Fruit fly (Drosophila melanogaster) whole organism, prepupa: ENCODE measurements around the gene Mcm5.

Experiments used
- Blimp-1 ChIP-seq: fragments of 200-800 bp; sonication (Bioruptor generic); optimal IDR thresholded peaks from 3 replicates; lab custom pipeline; 2017; ENCODE audit warnings: missing biosample characterization, missing genetic modification characterization, mild to moderate bottlenecking, moderate library complexity, missing genetic modification reagents
- CG10631 ChIP-seq: fragments of 200-800 bp; sonication (Bioruptor generic); optimal IDR thresholded peaks from 2 replicates; lab custom pipeline; 2016; ENCODE audit warnings: missing biosample characterization, missing genetic modification characterization
- CG10669 ChIP-seq: fragments of 200-800 bp; sonication (Bioruptor generic); optimal IDR thresholded peaks from 3 replicates; lab custom pipeline; 2018; ENCODE audit warnings: missing biosample characterization, mild to moderate bottlenecking, missing genetic modification characterization, moderate library complexity
- CG11762 ChIP-seq: fragments of 200-800 bp; sonication (Bioruptor generic); optimal IDR thresholded peaks from 3 replicates; lab custom pipeline; 2016; ENCODE audit warnings: missing biosample characterization, missing genetic modification characterization; ENCODE audit not compliant: insufficient read depth
- CG11902 ChIP-seq: fragments of 200-800 bp; sonication (Bioruptor generic); optimal IDR thresholded peaks from 3 replicates; lab custom pipeline; 2016; ENCODE audit warnings: missing biosample characterization, missing genetic modification characterization
- CG15336 ChIP-seq: fragments of 200-800 bp; sonication (Bioruptor generic); IDR thresholded peaks from 2 replicates; pipeline ENCODE4 v1.3.6; 2022; ENCODE audit warnings: missing biosample characterization, missing genetic modification characterization
- CG1621 ChIP-seq: fragments of 200-800 bp; sonication (Bioruptor generic); optimal IDR thresholded peaks from 3 replicates; lab custom pipeline; 2018; ENCODE audit warnings: missing biosample characterization, mild to moderate bottlenecking, missing genetic modification characterization
- CG16779 ChIP-seq: fragments of 200-800 bp; sonication (Bioruptor generic); optimal IDR thresholded peaks from 3 replicates; lab custom pipeline; 2017; ENCODE audit warnings: missing biosample characterization, mild to moderate bottlenecking, missing genetic modification characterization
- CG31627 ChIP-seq: fragments of 200-800 bp; sonication (Bioruptor generic); optimal IDR thresholded peaks from 3 replicates; lab custom pipeline; 2016; ENCODE audit warnings: missing biosample characterization, missing genetic modification characterization
- CG3919 ChIP-seq: fragments of 200-800 bp; sonication (Bioruptor generic); optimal IDR thresholded peaks from 3 replicates; lab custom pipeline; 2016; ENCODE audit warnings: missing biosample characterization, missing genetic modification characterization
- CG4318 ChIP-seq: fragments of 200-800 bp; sonication (Bioruptor generic); optimal IDR thresholded peaks from 3 replicates; lab custom pipeline; 2017; ENCODE audit warnings: missing biosample characterization, mild to moderate bottlenecking, missing genetic modification characterization
- CG6276 ChIP-seq: fragments of 200-800 bp; sonication (Bioruptor generic); optimal IDR thresholded peaks from 2 replicates; lab custom pipeline; 2017; ENCODE audit warnings: missing biosample characterization, mild to moderate bottlenecking, missing genetic modification characterization
- CG6792 ChIP-seq: fragments of 200-800 bp; sonication (Bioruptor generic); optimal IDR thresholded peaks from 3 replicates; lab custom pipeline; 2016; ENCODE audit warnings: missing biosample characterization, missing genetic modification characterization
- CG6854 ChIP-seq: fragments of 200-800 bp; sonication (Bioruptor generic); optimal IDR thresholded peaks from 2 replicates; lab custom pipeline; 2017; ENCODE audit warnings: missing biosample characterization, mild to moderate bottlenecking, missing genetic modification characterization
- CG8119 ChIP-seq: fragments of 200-800 bp; sonication (Bioruptor generic); IDR thresholded peaks from 3 replicates; pipeline ENCODE4 v1.3.6; 2022; ENCODE audit warnings: missing biosample characterization, missing genetic modification characterization
- CG8632 ChIP-seq: fragments of 200-800 bp; sonication (Bioruptor generic); optimal IDR thresholded peaks from 3 replicates; lab custom pipeline; 2016; ENCODE audit warnings: missing biosample characterization, missing genetic modification characterization
- Eip78C ChIP-seq: fragments of 200-800 bp; sonication (Bioruptor generic); peaks from one replicate; lab custom pipeline; 2016; ENCODE audit warnings: missing biosample characterization, missing genetic modification characterization
- Eip93F ChIP-seq: fragments of 200-800 bp; sonication (Bioruptor generic); optimal IDR thresholded peaks from 2 replicates; lab custom pipeline; 2016; ENCODE audit warnings: missing biosample characterization, mild to moderate bottlenecking, missing genetic modification characterization
- Ets21C ChIP-seq: fragments of 200-800 bp; sonication (Bioruptor generic); optimal IDR thresholded peaks from 3 replicates; lab custom pipeline; 2016; ENCODE audit warnings: missing biosample characterization, missing genetic modification characterization
- Gug ChIP-seq: fragments of 200-800 bp; sonication (Bioruptor generic); IDR thresholded peaks from 2 replicates; pipeline ENCODE4 v1.3.6; 2022; ENCODE audit warnings: missing biosample characterization, missing genetic modification characterization
- Hr38 ChIP-seq: sonication (Bioruptor generic); optimal IDR thresholded peaks from 2 replicates; lab custom pipeline; 2016; ENCODE audit warnings: missing biosample characterization, missing genetic modification characterization
- Hr39 ChIP-seq: fragments of 200-800 bp; sonication (Bioruptor generic); optimal IDR thresholded peaks from 2 replicates; lab custom pipeline; 2016; ENCODE audit warnings: missing biosample characterization, missing genetic modification characterization
- Lpt ChIP-seq: fragments of 200-800 bp; sonication (Bioruptor generic); optimal IDR thresholded peaks from 3 replicates; lab custom pipeline; 2016; ENCODE audit warnings: missing biosample characterization, missing genetic modification characterization
- OdsH ChIP-seq: fragments of 200-800 bp; sonication (Bioruptor generic); optimal IDR thresholded peaks from 3 replicates; lab custom pipeline; 2016; ENCODE audit warnings: missing biosample characterization, missing genetic modification characterization
- Sox14 ChIP-seq: fragments of 200-800 bp; sonication (Bioruptor generic); optimal IDR thresholded peaks from 3 replicates; lab custom pipeline; 2016; ENCODE audit warnings: missing biosample characterization, missing genetic modification characterization
- Sox15 ChIP-seq: fragments of 200-800 bp; sonication (Bioruptor generic); optimal IDR thresholded peaks from 3 replicates; lab custom pipeline; 2016; ENCODE audit warnings: missing biosample characterization, missing genetic modification characterization
- achi ChIP-seq: fragments of 200-800 bp; sonication (Bioruptor generic); optimal IDR thresholded peaks from 3 replicates; lab custom pipeline; 2016; ENCODE audit warnings: missing biosample characterization, missing genetic modification characterization
- acj6 ChIP-seq: fragments of 200-800 bp; sonication (Bioruptor generic); optimal IDR thresholded peaks from 3 replicates; lab custom pipeline; 2016; ENCODE audit warnings: missing biosample characterization, missing genetic modification characterization
- cyc ChIP-seq: fragments of 200-800 bp; sonication (Bioruptor generic); optimal IDR thresholded peaks from 3 replicates; lab custom pipeline; 2016; ENCODE audit warnings: missing biosample characterization, missing genetic modification characterization
- dac ChIP-seq: fragments of 200-800 bp; sonication (Bioruptor generic); optimal IDR thresholded peaks from 2 replicates; lab custom pipeline; 2017; ENCODE audit warnings: missing biosample characterization, mild to moderate bottlenecking, missing genetic modification characterization
- dsx ChIP-seq: fragments of 200-800 bp; optimal IDR thresholded peaks from 3 replicates; lab custom pipeline; 2019; ENCODE audit warnings: missing biosample characterization, mild to moderate bottlenecking, missing genetic modification characterization, moderate library complexity; ENCODE audit not compliant: poor library complexity, severe bottlenecking
- eg ChIP-seq: fragments of 200-800 bp; sonication (Bioruptor generic); IDR thresholded peaks from 3 replicates; pipeline ENCODE4 v1.3.6; 2022; ENCODE audit warnings: missing biosample characterization, missing genetic modification characterization
- esn ChIP-seq: fragments of 200-800 bp; sonication (Bioruptor generic); optimal IDR thresholded peaks from 2 replicates; lab custom pipeline; 2016; ENCODE audit warnings: missing biosample characterization, mild to moderate bottlenecking, missing genetic modification characterization, moderate library complexity
- fd59A ChIP-seq: fragments of 200-800 bp; sonication (Bioruptor generic); optimal IDR thresholded peaks from 2 replicates; lab custom pipeline; 2017; ENCODE audit warnings: missing biosample characterization, mild to moderate bottlenecking, missing genetic modification characterization, missing genetic modification reagents
- fd85E ChIP-seq: fragments of 200-800 bp; sonication (Bioruptor generic); optimal IDR thresholded peaks from 3 replicates; lab custom pipeline; 2016; ENCODE audit warnings: missing biosample characterization, missing genetic modification characterization
- fkh ChIP-seq: fragments of 200-800 bp; sonication (Bioruptor generic); optimal IDR thresholded peaks from 3 replicates; lab custom pipeline; 2017; ENCODE audit warnings: missing biosample characterization, mild to moderate bottlenecking, missing genetic modification characterization, moderate library complexity
- lz ChIP-seq: fragments of 200-800 bp; sonication (Bioruptor generic); optimal IDR thresholded peaks from 3 replicates; lab custom pipeline; 2016; ENCODE audit warnings: missing biosample characterization, missing genetic modification characterization
- net ChIP-seq: fragments of 200-800 bp; sonication (Bioruptor generic); optimal IDR thresholded peaks from 3 replicates; lab custom pipeline; 2016; ENCODE audit warnings: missing biosample characterization, missing genetic modification characterization
- pdm3 ChIP-seq: fragments of 200-800 bp; sonication (Bioruptor generic); optimal IDR thresholded peaks from 3 replicates; lab custom pipeline; 2016; ENCODE audit warnings: missing biosample characterization, missing genetic modification characterization
- salr ChIP-seq, 2 experiments: fragments of 200-800 bp; sonication (Bioruptor generic); optimal IDR thresholded peaks; 3 replicates each; lab custom pipeline; 2016 to 2018; ENCODE audit warnings: missing biosample characterization in 2 of 2, missing genetic modification characterization in 2 of 2, mild to moderate bottlenecking in 1 of 2
- spab ChIP-seq: fragments of 200-800 bp; sonication (Bioruptor generic); optimal IDR thresholded peaks from 2 replicates; lab custom pipeline; 2017; ENCODE audit warnings: missing biosample characterization, mild to moderate bottlenecking, missing genetic modification characterization, missing genetic modification reagents
- ss ChIP-seq, 2 experiments: fragments of 200-800 bp; sonication (Bioruptor generic); optimal IDR thresholded peaks; 2 replicates in 1 of 2; 3 replicates in 1 of 2; lab custom pipeline; 2017 to 2018; ENCODE audit warnings: mild to moderate bottlenecking in 2 of 2, missing biosample characterization in 2 of 2, missing genetic modification characterization in 2 of 2, moderate library complexity in 1 of 2
- vri ChIP-seq: fragments of 200-800 bp; sonication (Bioruptor generic); optimal IDR thresholded peaks from 3 replicates; lab custom pipeline; 2016; ENCODE audit warnings: missing biosample characterization, mild to moderate bottlenecking, missing genetic modification characterization

Gene Mcm5

dm6 chr3R:10778151-10778550 is 10.2 kb upstream of the Mcm5 start:
- TF ChIP-seq Hr39 (GFP tag; lab: Kevin White, UChicago) (no peak), spab (GFP tag; lab: Kevin White, UChicago) (no peak), CG16779 (no peak), CG6276 (GFP tag; lab: Kevin White, UChicago) (no peak), CG15336 (GFP tag; lab: Robert Waterston, UW) (no peak), eg (GFP tag; lab: Robert Waterston, UW) (no peak)

- TF ChIP-seq vri (GFP tag; lab: Kevin White, UChicago) = no peak
- no peak for TF ChIP-seq salr (GFP tag; optimal IDR thresholded peaks at IDR 0.05; lab: Kevin White, UChicago)
- TF ChIP-seq fd59A (GFP tag; lab: Kevin White, UChicago) = no peak
- no peak for TF ChIP-seq CG6792 (GFP tag; lab: Kevin White, UChicago)
- no peak for TF ChIP-seq Lpt (GFP tag; lab: Kevin White, UChicago)
- TF ChIP-seq eg (GFP tag; lab: Robert Waterston, UW) = no peak
- no peak for TF ChIP-seq Gug (GFP tag; lab: Robert Waterston, UW)
- TF ChIP-seq CG8119 (GFP tag; lab: Robert Waterston, UW) = no peak
- TF ChIP-seq Eip93F = no peak
- TF ChIP-seq acj6 = no peak
- TF ChIP-seq, all 60 proteins: peak for 0
Measured at dm6 chr3R:10779269-10779668, 9.1 kb upstream of the Mcm5 start, which contains the start of gene Desi. TSS of gene Desi (plus strand) at chr3R:10779569.

dm6 chr3R:10780161-10780560 is 8.2 kb upstream of the Mcm5 start:
- no peak for TF ChIP-seq CG6854 (GFP tag; lab: Kevin White, UChicago)
- TF ChIP-seq acj6 = no peak
- no peak for TF ChIP-seq CG10669 (GFP tag; lab: Kevin White, UChicago)
- TF ChIP-seq net (GFP tag; lab: Kevin White, UChicago) = no peak
- no peak for TF ChIP-seq ss (GFP tag; optimal IDR thresholded peaks at IDR 0.05; lab: Kevin White, UChicago)
- TF ChIP-seq Gug (GFP tag; lab: Robert Waterston, UW) = no peak
- TF ChIP-seq dsx = no peak
- no peak for TF ChIP-seq fd85E (GFP tag; lab: Kevin White, UChicago)

dm6 chr3R:10782167-10782566 is 6.2 kb upstream of the Mcm5 start, which contains the start of gene CG42633:
TSS of gene CG42633 (minus strand) at chr3R:10782267.
- TF ChIP-seq CG3919 (GFP tag; lab: Kevin White, UChicago) = no peak
- no peak for TF ChIP-seq CG1621

dm6 chr3R:10784058-10784499 is 4.2 kb upstream of the Mcm5 start, which contains the start of the genes mRpL37 and Rbp1:
TSS of gene mRpL37 (minus strand) at chr3R:10784092.
TSS of gene Rbp1 (plus strand) at chr3R:10784383.
- TF ChIP-seq CG8119 (GFP tag; lab: Robert Waterston, UW) = no peak
- TF ChIP-seq CG4318 (GFP tag; lab: Kevin White, UChicago) = peak; percentile 58
- TF ChIP-seq Ets21C (GFP tag; lab: Kevin White, UChicago) = peak; percentile 62
- no peak for TF ChIP-seq dac (GFP tag; lab: Kevin White, UChicago)
- TF ChIP-seq Eip78C (GFP tag; lab: Kevin White, UChicago) = peak; percentile 78
- TF ChIP-seq spab (GFP tag; lab: Kevin White, UChicago) = no peak
- no peak for TF ChIP-seq achi (GFP tag; lab: Kevin White, UChicago)
- peak; percentile 26 for TF ChIP-seq Blimp-1 (GFP tag; lab: Kevin White, UChicago)
- peak; percentile 16; the same call in 1 of the 2 replicates for TF ChIP-seq Gug (GFP tag; lab: Robert Waterston, UW)
- peak; percentile 74 for TF ChIP-seq CG10631 (GFP tag; lab: Kevin White, UChicago)
- TF ChIP-seq CG11762 (GFP tag; lab: Kevin White, UChicago) = peak; percentile 36
- TF ChIP-seq Sox15 (GFP tag; lab: Kevin White, UChicago) = peak; percentile 67
- peak; percentile 72 for TF ChIP-seq acj6
- TF ChIP-seq esn (GFP tag; lab: Kevin White, UChicago) = peak; percentile 73
- peak; percentile 72 for TF ChIP-seq Hr39 (GFP tag; lab: Kevin White, UChicago)
- TF ChIP-seq CG6854 (GFP tag; lab: Kevin White, UChicago) = no peak
- TF ChIP-seq salr (GFP tag; optimal IDR thresholded peaks at IDR 0.05; lab: Kevin White, UChicago) = no peak
- TF ChIP-seq lz (GFP tag; lab: Kevin White, UChicago) = peak; percentile 77
- TF ChIP-seq cyc (GFP tag; lab: Kevin White, UChicago) = peak; percentile 74
- TF ChIP-seq Sox14 (GFP tag; lab: Kevin White, UChicago) = peak; percentile 65
- TF ChIP-seq OdsH (GFP tag; lab: Kevin White, UChicago) = peak; percentile 74
- peak; percentile 52 for TF ChIP-seq CG6792 (GFP tag; lab: Kevin White, UChicago)
- TF ChIP-seq CG10669 (GFP tag; lab: Kevin White, UChicago) = no peak
- peak; percentile 70 for TF ChIP-seq pdm3 (GFP tag; lab: Kevin White, UChicago)
- TF ChIP-seq CG11902 (GFP tag; lab: Kevin White, UChicago) = peak; percentile 68
- TF ChIP-seq CG8632 = peak; percentile 52
- no peak for TF ChIP-seq fkh
- TF ChIP-seq Hr38 (GFP tag; lab: Kevin White, UChicago) = no peak
- peak; percentile 77 for TF ChIP-seq CG31627 (GFP tag; lab: Kevin White, UChicago)
